Worm (Caenorhabditis elegans): ENCODE measurements around the gene C14A4.13.

DNA sequence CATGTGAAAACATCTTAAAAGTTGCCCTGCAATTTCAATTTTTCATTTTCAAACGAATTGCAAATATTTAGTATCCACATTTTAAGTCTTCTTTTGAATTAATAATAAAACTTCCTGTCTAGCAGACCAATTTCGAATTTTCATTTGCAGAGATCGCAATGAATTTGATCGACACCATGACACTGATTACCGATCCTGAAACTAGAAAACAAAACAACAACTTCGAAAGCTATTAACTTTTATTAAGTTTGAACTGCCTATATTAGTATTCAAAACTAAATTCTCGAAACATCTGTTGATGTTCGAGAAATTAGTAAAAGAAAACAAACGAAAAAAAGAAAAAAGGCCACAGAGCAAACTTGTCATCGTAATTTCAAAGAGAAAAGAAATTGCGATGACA, 44.1 kb upstream of the C14A4.13 start:
- TF ChIP-seq ets-7 (tag; optimal IDR thresholded peaks at IDR 0.05), result no peak
- no peak for TF ChIP-seq B0310.2 (tag; optimal IDR thresholded peaks at IDR 0.05)
- no peak for TF ChIP-seq ama-1 (optimal IDR thresholded peaks at IDR 0.05)
- TF ChIP-seq hmg-4 (GFP tag; optimal IDR thresholded peaks at IDR 0.05), result no peak
- TF ChIP-seq ceh-36 (tag; optimal IDR thresholded peaks at IDR 0.05), result no peak
- TF ChIP-seq pes-1 (GFP tag; IDR thresholded peaks at IDR 0.05), result no peak
- no peak for TF ChIP-seq tbx-11 (GFP tag; IDR thresholded peaks at IDR 0.05)
- no peak for TF ChIP-seq ceh-13 (GFP tag; optimal IDR thresholded peaks at IDR 0.05)
